Fruit fly (Drosophila melanogaster) whole organism: ENCODE data around the gene Cdk8.

Source experiments
- CG8478 ChIP-seq: fragments of >200 bp; optimal IDR thresholded peaks from 2 replicates; lab custom pipeline; 2018; ENCODE audit warnings: inconsistent platforms
- Dll ChIP-seq: fragments of >200 bp; optimal IDR thresholded peaks from 2 replicates; lab custom pipeline; 2017
- pan ChIP-seq: fragments of >200 bp; optimal IDR thresholded peaks from 2 replicates; lab custom pipeline; 2017
- psq ChIP-seq: fragments of >200 bp; optimal IDR thresholded peaks from 2 replicates; lab custom pipeline; 2017
- usp ChIP-seq: fragments of >200 bp; optimal IDR thresholded peaks from 2 replicates; lab custom pipeline; 2017; ENCODE audit warnings: missing biosample characterization, missing genetic modification characterization, mixed read lengths

DNA sequence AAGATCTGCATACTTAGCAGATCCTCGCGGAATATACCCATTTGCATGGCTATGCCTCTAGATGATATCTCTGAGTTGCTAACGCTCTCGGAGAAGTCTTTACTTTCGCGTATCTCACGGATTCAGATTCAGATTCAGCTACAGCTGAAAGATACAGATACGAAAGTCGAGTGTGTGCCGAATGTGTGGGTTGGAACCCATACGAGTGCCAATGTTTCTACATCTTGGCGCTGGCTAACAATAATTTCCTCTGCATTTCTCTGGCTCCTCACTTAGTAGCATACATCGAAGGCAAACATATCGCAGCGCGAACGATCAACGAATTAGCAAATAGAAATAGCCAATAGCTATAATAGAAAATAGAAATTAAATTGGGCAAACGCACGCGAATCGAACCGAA lies 9.3 kb downstream of the Cdk8 start:
- TF ChIP-seq usp (GFP tag; lab: Kevin White, UChicago) = no peak
- TF ChIP-seq CG8478 (lab: Kevin White, UChicago) = no peak
- no peak for TF ChIP-seq psq (lab: Kevin White, UChicago)
- no peak for TF ChIP-seq pan (lab: Kevin White, UChicago)
- no peak for TF ChIP-seq Dll
